Worm (Caenorhabditis elegans): ENCODE results near the gene aly-1.

The aly-1 gene

DNA sequence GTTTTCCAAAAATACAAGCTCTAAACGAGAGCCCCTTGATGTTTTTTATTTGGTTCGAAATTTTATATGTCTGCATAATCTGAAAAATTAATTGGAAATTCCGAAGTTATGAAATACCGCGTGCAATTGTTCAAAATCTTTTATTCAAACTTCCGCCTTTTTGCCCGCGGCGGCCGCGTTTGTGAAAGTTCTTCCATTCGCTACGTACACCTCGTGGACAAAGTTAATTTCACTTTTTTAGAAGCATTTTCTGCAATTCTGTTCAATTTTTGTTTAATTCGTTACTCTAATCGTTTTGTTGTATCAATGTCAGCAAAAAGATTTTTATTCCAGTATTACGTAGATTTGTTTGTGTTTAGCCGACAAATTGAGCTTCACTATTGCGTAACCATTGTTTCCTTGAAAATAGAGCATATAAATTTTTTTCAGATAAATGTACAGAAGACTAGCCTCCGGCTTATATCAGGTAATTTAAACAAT lies 34.4 kb upstream of the aly-1 start, which contains the start of gene mppb-1 (continued):
- TF ChIP-seq T20F7.1 (GFP tag; optimal IDR thresholded peaks at IDR 0.05) = peak; percentile 61
- TF ChIP-seq ceh-20 (GFP tag; IDR thresholded peaks at IDR 0.05) = no peak
- no peak for TF ChIP-seq zag-1 (tag; optimal IDR thresholded peaks at IDR 0.05)
- TF ChIP-seq ceh-28 (tag; optimal IDR thresholded peaks at IDR 0.05) = no peak
- peak; percentile 90 for TF ChIP-seq dmd-9 (GFP tag; IDR thresholded peaks at IDR 0.05)
- TF ChIP-seq saeg-2 (GFP tag; IDR thresholded peaks at IDR 0.05) = no peak
- no peak for TF ChIP-seq lin-15B (tag; optimal IDR thresholded peaks at IDR 0.05)
- 0 out of 2 replicates have a peak, but pooled peaks have one; percentile 30 for TF ChIP-seq Y105C5A.15 (GFP tag; IDR thresholded peaks at IDR 0.05)
- TF ChIP-seq nhr-111 (GFP tag; optimal IDR thresholded peaks at IDR 0.05) = no peak
- TF ChIP-seq nhr-6 (tag; optimal IDR thresholded peaks at IDR 0.05) = no peak
- 0 out of 4 replicates have a peak, but pooled peaks of 1 of the 2 experiments have one; percentile 41 for TF ChIP-seq madf-5 (GFP tag; IDR thresholded peaks at IDR 0.05)

DNA sequence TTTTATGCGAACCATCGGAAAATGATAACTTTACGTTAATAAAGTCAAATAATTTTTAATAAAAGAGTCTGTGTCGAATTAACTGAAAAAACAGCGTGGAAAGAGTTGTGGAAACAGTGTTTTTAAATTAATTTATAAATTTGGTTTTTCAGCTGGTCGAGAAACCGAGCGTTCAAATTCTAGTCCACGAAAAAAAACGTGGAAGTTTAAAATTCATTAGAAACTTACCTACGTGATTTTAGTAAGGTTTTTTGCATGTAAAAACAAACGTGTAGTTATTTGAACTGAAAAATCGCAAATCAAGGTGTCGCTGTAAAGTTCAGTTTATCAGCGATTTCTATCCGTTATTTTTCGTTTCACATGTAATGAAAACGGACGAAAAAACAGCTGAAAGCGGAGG lies 30.3 kb upstream of the aly-1 start, which contains the start of gene mans-4:
Gene mans-4, minus strand, starts transcription at position 101 of the 400 bp plus-strand sequence.
- TF ChIP-seq aha-1 (tag) (no peak), hif-1 (tag; optimal IDR thresholded peaks at IDR 0.05) (peak in 1 of 2 experiments; percentile 1), fkh-10 (GFP tag; optimal IDR thresholded peaks at IDR 0.05) (no peak)

- TF ChIP-seq T26A8.4 (GFP tag; IDR thresholded peaks at IDR 0.05) (no peak), nhr-10 (tag; optimal IDR thresholded peaks at IDR 0.05) (no peak), daf-16 (GFP tag; optimal IDR thresholded peaks at IDR 0.05) (peak in 1 of 2 experiments; percentile 70), daf-16 (tag; optimal IDR thresholded peaks at IDR 0.05) (no peak)
Observed at ce11 chrIV:9079330-9079729, 29.4 kb upstream of the aly-1 start.

DNA sequence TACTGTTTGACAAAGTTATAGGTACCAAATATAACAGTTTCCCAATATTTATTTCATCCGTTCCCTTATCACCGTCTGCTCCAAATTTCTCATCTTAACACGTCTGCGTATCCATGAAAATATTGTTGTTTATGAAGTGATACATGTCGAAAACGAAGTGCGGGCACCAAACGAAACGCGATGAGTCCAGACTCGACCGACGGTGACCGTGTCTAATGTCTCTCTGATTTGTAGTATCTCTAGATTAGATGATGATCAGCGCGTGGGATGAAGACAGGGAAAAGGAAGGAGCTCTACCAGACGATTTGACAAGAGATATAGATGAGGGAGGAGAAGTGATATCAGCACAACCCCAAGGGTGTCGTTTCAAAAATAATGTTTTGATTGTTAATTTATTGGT lies 28.5 kb upstream of the aly-1 start:
- no peak for TF ChIP-seq Y48G9A.11 (GFP tag; IDR thresholded peaks at IDR 0.05)
- no peak for TF ChIP-seq hmg-1.1 (GFP tag; IDR thresholded peaks at IDR 0.05)
- peak; percentile 21 for TF ChIP-seq aha-1 (tag)
- no peak for TF ChIP-seq nhr-25 (tag; optimal IDR thresholded peaks at IDR 0.05; ENCODE audit: borderline replicate concordance, insufficient read depth)
- TF ChIP-seq daf-16 (GFP tag; optimal IDR thresholded peaks at IDR 0.05) = peak in 1 of 2 experiments; percentile 82
- TF ChIP-seq daf-16 (tag; optimal IDR thresholded peaks at IDR 0.05) = no peak
- TF ChIP-seq mep-1 (tag; optimal IDR thresholded peaks at IDR 0.05) = no peak
- no peak for TF ChIP-seq lin-1 (GFP tag; IDR thresholded peaks at IDR 0.05)
- TF ChIP-seq lim-7 (GFP tag; IDR thresholded peaks at IDR 0.05) = no peak
- peak; percentile 33 for TF ChIP-seq hlh-11 (tag; optimal IDR thresholded peaks at IDR 0.05)
- no peak for TF ChIP-seq ZK546.5 (tag; optimal IDR thresholded peaks at IDR 0.05)
- TF ChIP-seq nhr-28 (tag; optimal IDR thresholded peaks at IDR 0.05) = no peak
- peak in 1 of 2 experiments; percentile 88 for TF ChIP-seq unc-62 (GFP tag; optimal IDR thresholded peaks at IDR 0.05 in 1 of 2)
- no peak for TF ChIP-seq unc-62 (tag; optimal IDR thresholded peaks at IDR 0.05)
- TF ChIP-seq T20F7.1 (GFP tag; optimal IDR thresholded peaks at IDR 0.05) = no peak

- TF ChIP-seq mxl-3 (GFP tag; optimal IDR thresholded peaks at IDR 0.05) = no peak
- no peak for TF ChIP-seq nhr-6 (tag; optimal IDR thresholded peaks at IDR 0.05)
- no peak for TF ChIP-seq nhr-10 (tag; optimal IDR thresholded peaks at IDR 0.05)
- no peak for TF ChIP-seq mdl-1 (tag; optimal IDR thresholded peaks at IDR 0.05)
- no peak for TF ChIP-seq mxl-2 (GFP tag; conservative IDR thresholded peaks at IDR 0.05)
- TF ChIP-seq F49E8.2 (tag; optimal IDR thresholded peaks at IDR 0.05; ENCODE audit: borderline replicate concordance) = no peak
- TF ChIP-seq fos-1 (tag; optimal IDR thresholded peaks at IDR 0.05) = no peak
- TF ChIP-seq ZK546.5 (tag; optimal IDR thresholded peaks at IDR 0.05) = no peak
- TF ChIP-seq Y5F2A.4 (GFP tag; optimal IDR thresholded peaks at IDR 0.05) = no peak
- no peak for TF ChIP-seq lin-15B (tag; optimal IDR thresholded peaks at IDR 0.05)
Observed at ce11 chrIV:9082055-9082454, 26.7 kb upstream of the aly-1 start, which contains the start of gene twk-8. twk-8 (plus strand) TSS chrIV:9082355.

All from whole organism, L4 larva.